Fruit fly (Drosophila melanogaster): ENCODE results near the gene CG12502.

CG12502 gene

dm6 chr3L:819297-819886 is 45.8 kb upstream of the CG12502 start (continued):
- peak; percentile 73 for TF ChIP-seq CG31365 (tag; optimal IDR thresholded peaks at IDR 0.05)
- peak; percentile 94 for TF ChIP-seq stc (GFP tag; IDR thresholded peaks at IDR 0.05)
- TF ChIP-seq vnd (GFP tag; IDR thresholded peaks at IDR 0.05; ENCODE audit: partially characterized antibody): no peak
- TF ChIP-seq kay (GFP tag; optimal IDR thresholded peaks at IDR 0.05): peak; percentile 47
- TF ChIP-seq HLHmδ (GFP tag; optimal IDR thresholded peaks at IDR 0.05): no peak
- TF ChIP-seq CG1602 (GFP tag; optimal IDR thresholded peaks at IDR 0.05): peak; percentile 78
- no peak for TF ChIP-seq Opbp (GFP tag; IDR thresholded peaks at IDR 0.05; ENCODE audit: partially characterized antibody)
- peak; percentile 78 for TF ChIP-seq crc (GFP tag; optimal IDR thresholded peaks at IDR 0.05)
- TF ChIP-seq CG6765 (GFP tag; optimal IDR thresholded peaks at IDR 0.05): peak; percentile 74
- TF ChIP-seq Ada2b (GFP tag; IDR thresholded peaks at IDR 0.05): peak; percentile 94
- TF ChIP-seq Neu2 (GFP tag; optimal IDR thresholded peaks at IDR 0.05; ENCODE audit: borderline replicate concordance): no peak
- TF ChIP-seq CG31441 (GFP tag; IDR thresholded peaks at IDR 0.05): peak; percentile 75
- TF ChIP-seq CG3847 (GFP tag; IDR thresholded peaks at IDR 0.05): peak; percentile 92
- TF ChIP-seq CG8924 (tag; optimal IDR thresholded peaks at IDR 0.05): peak; percentile 85
- peak; percentile 90 for TF ChIP-seq CG16779 (GFP tag; IDR thresholded peaks at IDR 0.05)
- TF ChIP-seq CG15696 (tag; optimal IDR thresholded peaks at IDR 0.05): peak; percentile 27
- peak; percentile 97 for TF ChIP-seq CG17328 (GFP tag; IDR thresholded peaks at IDR 0.05)
- TF ChIP-seq hbn (GFP tag; IDR thresholded peaks at IDR 0.05; ENCODE audit: partially characterized antibody): no peak
- TF ChIP-seq zf30C (GFP tag; optimal IDR thresholded peaks at IDR 0.05): no peak
- peak; percentile 67 for TF ChIP-seq salm (tag; optimal IDR thresholded peaks at IDR 0.05)
- peak; percentile 94 for TF ChIP-seq so (GFP tag; IDR thresholded peaks at IDR 0.05)
- TF ChIP-seq H15 (GFP tag; IDR thresholded peaks at IDR 0.05): peak; percentile 93
- peak; percentile 78 for TF ChIP-seq Hsf (GFP tag; optimal IDR thresholded peaks at IDR 0.05)
- peak; percentile 95 for TF ChIP-seq CG5953 (GFP tag; IDR thresholded peaks at IDR 0.05)
- peak; percentile 71 for TF ChIP-seq toy (GFP tag; IDR thresholded peaks at IDR 0.05)
- peak; percentile 84 for TF ChIP-seq Side (GFP tag; optimal IDR thresholded peaks at IDR 0.05)
- TF ChIP-seq CG13287 (GFP tag; IDR thresholded peaks at IDR 0.05; ENCODE audit: partially characterized antibody): no peak; the same call in 1 of the 2 replicates
- peak; percentile 71 for TF ChIP-seq ro (GFP tag; IDR thresholded peaks at IDR 0.05)
- peak; percentile 86 for TF ChIP-seq CG32767 (GFP tag; IDR thresholded peaks at IDR 0.05)
- TF ChIP-seq CG6689 (GFP tag; IDR thresholded peaks at IDR 0.05): peak; percentile 90
- TF ChIP-seq CG6791 (GFP tag; IDR thresholded peaks at IDR 0.05; ENCODE audit: partially characterized antibody): no peak
- peak; percentile 97 for TF ChIP-seq ken (GFP tag; IDR thresholded peaks at IDR 0.05)
- no peak for TF ChIP-seq amos (GFP tag; IDR thresholded peaks at IDR 0.05; ENCODE audit: partially characterized antibody)
- peak; percentile 58 for TF ChIP-seq CG6683 (GFP tag; optimal IDR thresholded peaks at IDR 0.05)
- no peak for TF ChIP-seq Dfd (GFP tag; optimal IDR thresholded peaks at IDR 0.05)
- no peak for TF ChIP-seq inv (GFP tag; IDR thresholded peaks at IDR 0.05; ENCODE audit: partially characterized antibody)
- TF ChIP-seq CG13424 (tag; optimal IDR thresholded peaks at IDR 0.05): peak; percentile 88
- TF ChIP-seq trh (GFP tag; optimal IDR thresholded peaks at IDR 0.05): peak; percentile 74
- TF ChIP-seq CG4854 (GFP tag; optimal IDR thresholded peaks at IDR 0.05): peak; percentile 75
- TF ChIP-seq Ravus (GFP tag; IDR thresholded peaks at IDR 0.05): peak; percentile 44
- TF ChIP-seq Fer3 (tag; optimal IDR thresholded peaks at IDR 0.05): peak; percentile 85
- peak; percentile 89 for TF ChIP-seq bowl (GFP tag; IDR thresholded peaks at IDR 0.05)
- TF ChIP-seq CG5180 (GFP tag; optimal IDR thresholded peaks at IDR 0.05): peak; percentile 83
- TF ChIP-seq sug (tag; optimal IDR thresholded peaks at IDR 0.05): peak; percentile 70
- no peak for TF ChIP-seq cg (GFP tag; optimal IDR thresholded peaks at IDR 0.05)
- peak; percentile 96 for TF ChIP-seq chm (GFP tag; IDR thresholded peaks at IDR 0.05)
- peak; percentile 98 for TF ChIP-seq ci (GFP tag; IDR thresholded peaks at IDR 0.05)
- TF ChIP-seq Xrp1 (GFP tag; IDR thresholded peaks at IDR 0.05): peak; percentile 93
- TF ChIP-seq NC2β (GFP tag; optimal IDR thresholded peaks at IDR 0.05): peak; percentile 74
- peak; percentile 82 for TF ChIP-seq Dbx (GFP tag; IDR thresholded peaks at IDR 0.05)
